Worm (Caenorhabditis elegans): Measurements from ENCODE around the gene lido-9.

The lido-9 gene

DNA sequence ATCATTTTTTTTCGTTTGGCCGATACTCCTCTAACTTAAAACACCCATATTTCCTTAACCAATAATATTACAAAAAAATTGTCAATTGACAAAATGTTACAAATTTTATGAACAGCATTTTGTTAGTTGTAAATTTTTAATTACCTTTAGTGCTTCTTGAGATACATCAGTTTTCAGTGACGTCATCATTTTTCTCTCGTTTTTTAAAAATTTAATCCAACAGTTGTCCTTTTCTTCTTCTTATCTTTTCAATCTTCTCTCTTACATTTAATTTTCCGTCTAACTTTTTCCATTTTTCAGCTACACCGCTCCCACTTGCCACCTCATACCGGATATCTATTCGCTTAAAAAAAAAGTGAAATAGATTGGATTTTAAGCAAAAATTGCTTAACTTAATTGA, 3.8 kb upstream of the lido-9 start, which contains the start of gene lido-8:
Gene lido-8, plus strand, starts transcription at position 301 of the 400 bp plus-strand sequence.
- TF ChIP-seq nhr-85 (tag) (no peak), lin-39 (tag; optimal IDR thresholded peaks at IDR 0.05) (no peak), sup-37 (GFP tag; optimal IDR thresholded peaks at IDR 0.05) (no peak), dsc-1 (tag; optimal IDR thresholded peaks at IDR 0.05) (no peak), grh-1 (GFP tag; IDR thresholded peaks at IDR 0.05) (no peak), ceh-63 (GFP tag; optimal IDR thresholded peaks at IDR 0.05) (no peak), ztf-4 (tag; optimal IDR thresholded peaks at IDR 0.05) (no peak)

- no peak for TF ChIP-seq tbx-2 (tag; optimal IDR thresholded peaks at IDR 0.05)
- TF ChIP-seq nhr-19 (GFP tag; conservative IDR thresholded peaks at IDR 0.05): no peak
- no peak for TF ChIP-seq lin-14 (GFP tag; optimal IDR thresholded peaks at IDR 0.05)
- no peak for TF ChIP-seq unc-130 (tag; optimal IDR thresholded peaks at IDR 0.05)
- TF ChIP-seq lin-39 (tag; optimal IDR thresholded peaks at IDR 0.05): no peak
- no peak for TF ChIP-seq sptf-1 (tag; optimal IDR thresholded peaks at IDR 0.05)
- TF ChIP-seq alr-1 (tag; optimal IDR thresholded peaks at IDR 0.05; ENCODE audit: borderline replicate concordance): no peak
- no peak for TF ChIP-seq nhr-237 (tag; optimal IDR thresholded peaks at IDR 0.05)
- no peak for TF ChIP-seq pqm-1 (tag; optimal IDR thresholded peaks at IDR 0.05)
- no peak for TF ChIP-seq ceh-88 (GFP tag; IDR thresholded peaks at IDR 0.05)
- TF ChIP-seq egl-13 (tag; optimal IDR thresholded peaks at IDR 0.05): no peak
- TF ChIP-seq ztf-4 (tag; optimal IDR thresholded peaks at IDR 0.05): no peak
- TF ChIP-seq nhr-90 (tag; optimal IDR thresholded peaks at IDR 0.05; ENCODE audit: poor library complexity): no peak
- no peak for TF ChIP-seq nhr-11 (tag; optimal IDR thresholded peaks at IDR 0.05)
- no peak for TF ChIP-seq hpl-2 (GFP tag; optimal IDR thresholded peaks at IDR 0.05)
- TF ChIP-seq fos-1 (tag; optimal IDR thresholded peaks at IDR 0.05): no peak
- no peak for TF ChIP-seq mdl-1 (tag; optimal IDR thresholded peaks at IDR 0.05)
- no peak for TF ChIP-seq zip-4 (GFP tag; optimal IDR thresholded peaks at IDR 0.05)
- no peak for TF ChIP-seq xbp-1 (tag; optimal IDR thresholded peaks at IDR 0.05)
- no peak for TF ChIP-seq irx-1 (tag; optimal IDR thresholded peaks at IDR 0.05)
Measured at ce11 chrII:2997828-2998441, 2.6 kb upstream of the lido-9 start.

DNA sequence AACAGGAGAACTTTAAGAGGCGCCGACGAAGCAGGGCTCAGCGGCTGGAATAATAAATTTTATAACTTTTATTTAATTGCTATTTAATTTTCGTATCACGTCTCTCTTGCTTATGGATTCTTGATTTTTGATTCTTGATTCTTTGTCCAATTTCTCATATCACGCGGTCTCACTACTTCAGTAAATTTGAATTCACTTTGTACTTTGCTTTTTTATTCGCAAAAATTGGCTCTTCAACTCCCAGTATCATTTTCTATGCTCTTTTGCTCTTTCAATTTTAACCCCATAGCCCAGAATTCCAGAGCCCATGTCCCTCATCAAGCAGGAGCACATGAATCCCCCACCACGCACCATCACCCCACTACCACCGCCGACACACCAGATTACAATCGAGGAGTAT, 1.6 kb downstream of the lido-9 start, which contains the start of gene lido-10:
Gene lido-10, plus strand, starts transcription at position 301 of the 400 bp plus-strand sequence.
- no peak for TF ChIP-seq unc-98 (GFP tag; IDR thresholded peaks at IDR 0.05)
- TF ChIP-seq unc-130 (tag; optimal IDR thresholded peaks at IDR 0.05): no peak
- no peak for TF ChIP-seq elt-3 (tag; optimal IDR thresholded peaks at IDR 0.05)
- no peak for TF ChIP-seq ceh-88 (GFP tag; IDR thresholded peaks at IDR 0.05)
- TF ChIP-seq nhr-90 (tag; optimal IDR thresholded peaks at IDR 0.05; ENCODE audit: poor library complexity): no peak
- TF ChIP-seq mef-2 (tag; optimal IDR thresholded peaks at IDR 0.05): no peak
- no peak for TF ChIP-seq C16A3.4 (tag; optimal IDR thresholded peaks at IDR 0.05)
- TF ChIP-seq lin-39 (tag; optimal IDR thresholded peaks at IDR 0.05): no peak
- TF ChIP-seq isw-1 (GFP tag; IDR thresholded peaks at IDR 0.05): no peak
- TF ChIP-seq dsc-1 (tag; optimal IDR thresholded peaks at IDR 0.05): no peak
- no peak for TF ChIP-seq zip-4 (GFP tag; optimal IDR thresholded peaks at IDR 0.05)
- TF ChIP-seq Y116A8C.19 (tag; optimal IDR thresholded peaks at IDR 0.05; ENCODE audit: borderline replicate concordance): no peak
- no peak for TF ChIP-seq ceh-90 (tag; optimal IDR thresholded peaks at IDR 0.05)
- no peak for TF ChIP-seq sox-4 (tag; optimal IDR thresholded peaks at IDR 0.05)
- TF ChIP-seq egl-27 (tag; optimal IDR thresholded peaks at IDR 0.05): no peak
- TF ChIP-seq ces-1 (GFP tag; optimal IDR thresholded peaks at IDR 0.05): no peak

- TF ChIP-seq nhr-28 (tag; optimal IDR thresholded peaks at IDR 0.05): no peak
- TF ChIP-seq skn-1 (tag; optimal IDR thresholded peaks at IDR 0.05): no peak
- TF ChIP-seq pag-3 (tag; optimal IDR thresholded peaks at IDR 0.05; ENCODE audit: borderline replicate concordance, insufficient read depth): no peak
- TF ChIP-seq C04F5.9 (tag; optimal IDR thresholded peaks at IDR 0.05): no peak
- TF ChIP-seq nhr-71 (tag; optimal IDR thresholded peaks at IDR 0.05): no peak
- TF ChIP-seq hlh-4 (tag; optimal IDR thresholded peaks at IDR 0.05): no peak
- TF ChIP-seq hlh-17 (GFP tag; optimal IDR thresholded peaks at IDR 0.05; ENCODE audit: borderline replicate concordance): no peak
- no peak for TF ChIP-seq fkh-10 (GFP tag; optimal IDR thresholded peaks at IDR 0.05)
- no peak for TF ChIP-seq unc-30 (tag; optimal IDR thresholded peaks at IDR 0.05)
- TF ChIP-seq ets-5 (GFP tag; IDR thresholded peaks at IDR 0.05): no peak
- TF ChIP-seq nhr-85 (tag): no peak
- no peak for TF ChIP-seq tlp-1 (tag; optimal IDR thresholded peaks at IDR 0.05)
- TF ChIP-seq dpl-1 (GFP tag; optimal IDR thresholded peaks at IDR 0.05): no peak
- TF ChIP-seq lin-15B (tag; optimal IDR thresholded peaks at IDR 0.05): no peak
- TF ChIP-seq mdl-1 (tag; optimal IDR thresholded peaks at IDR 0.05): no peak
- no peak for TF ChIP-seq dsc-1 (tag; optimal IDR thresholded peaks at IDR 0.05)
- TF ChIP-seq lin-39 (tag; optimal IDR thresholded peaks at IDR 0.05): no peak
Measured at ce11 chrII:3003667-3004066, 3.1 kb downstream of the lido-9 start, which contains the start of gene lido-11. TSS of gene lido-11 (plus strand) at chrII:3003967.
